Worm (Caenorhabditis elegans): ENCODE data around the gene hpx-2.

hpx-2 gene

DNA sequence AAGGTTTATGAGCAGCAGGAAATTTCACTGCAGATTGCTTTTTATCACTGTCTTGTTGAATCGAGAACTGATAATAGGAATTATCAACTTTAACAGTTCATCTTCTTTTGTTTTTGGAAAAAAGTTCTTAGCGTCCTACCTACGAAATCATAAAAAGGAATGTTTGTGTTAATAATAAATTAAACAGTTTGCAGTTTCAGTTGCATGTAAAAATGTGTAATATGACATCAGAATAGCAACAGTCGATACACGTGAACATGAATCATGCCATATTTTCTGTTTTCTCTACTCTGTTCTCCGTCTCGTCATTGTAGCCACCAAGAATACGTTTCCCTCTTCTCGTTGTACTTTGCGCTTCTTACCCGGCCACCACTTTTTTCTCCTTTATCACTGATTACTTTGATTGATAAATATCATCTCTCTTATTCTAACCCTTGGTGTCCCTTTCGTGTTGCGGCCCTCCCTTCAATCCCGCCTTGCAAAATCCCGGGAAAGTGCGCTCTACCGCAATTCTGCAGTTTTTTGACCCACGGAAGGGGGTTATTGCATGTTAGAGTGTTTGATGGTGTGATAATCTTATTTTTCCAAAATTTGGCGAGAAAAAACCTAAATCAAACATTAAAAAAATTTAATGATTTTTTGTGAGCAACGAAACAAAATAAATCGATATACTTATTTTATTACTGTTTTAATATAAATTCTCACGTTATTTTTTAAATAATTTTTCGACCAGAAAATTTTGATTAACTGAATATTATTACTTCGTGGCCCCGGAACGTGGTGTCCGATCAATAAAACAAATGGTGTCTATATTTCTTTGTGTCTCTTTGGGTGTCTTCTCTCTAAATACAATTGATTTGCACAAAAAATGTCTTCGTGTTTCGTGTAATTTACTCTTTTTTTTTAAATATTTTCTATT is 42.4 kb downstream of the hpx-2 start, which contains the start of gene sptl-3:
sptl-3 (plus strand) TSS at position 869 of the 919 bp plus-strand sequence.
- TF ChIP-seq hmg-4 (GFP tag; optimal IDR thresholded peaks at IDR 0.05) (no peak), flt-1 (GFP tag; IDR thresholded peaks at IDR 0.05) (no peak), ets-7 (tag; optimal IDR thresholded peaks at IDR 0.05) (no peak), pes-1 (GFP tag; IDR thresholded peaks at IDR 0.05) (no peak), tbx-11 (GFP tag; IDR thresholded peaks at IDR 0.05) (no peak), tra-4 (tag; optimal IDR thresholded peaks at IDR 0.05) (no peak), hnd-1 (tag; optimal IDR thresholded peaks at IDR 0.05) (no peak), ceh-13 (GFP tag; optimal IDR thresholded peaks at IDR 0.05) (no peak), ama-1 (optimal IDR thresholded peaks at IDR 0.05) (no peak), F13C5.2 (tag; optimal IDR thresholded peaks at IDR 0.05) (no peak), scrt-1 (GFP tag; IDR thresholded peaks at IDR 0.05) (no peak), ceh-36 (tag; optimal IDR thresholded peaks at IDR 0.05) (no peak)

ce11 chrV:13893583-13893982 is 43.3 kb downstream of the hpx-2 start:
- no peak for TF ChIP-seq hmg-4 (GFP tag; optimal IDR thresholded peaks at IDR 0.05)
- TF ChIP-seq hnd-1 (tag; optimal IDR thresholded peaks at IDR 0.05): no peak
- no peak for TF ChIP-seq aly-1 (tag; optimal IDR thresholded peaks at IDR 0.05)
- no peak for TF ChIP-seq ceh-36 (tag; optimal IDR thresholded peaks at IDR 0.05)
- no peak for TF ChIP-seq F13C5.2 (tag; optimal IDR thresholded peaks at IDR 0.05)
- no peak for TF ChIP-seq B0310.2 (tag; optimal IDR thresholded peaks at IDR 0.05)
- no peak for TF ChIP-seq ets-7 (tag; optimal IDR thresholded peaks at IDR 0.05)
- TF ChIP-seq ceh-13 (GFP tag; optimal IDR thresholded peaks at IDR 0.05): no peak
- no peak for TF ChIP-seq tbx-37 (GFP tag; conservative IDR thresholded peaks at IDR 0.05)
- no peak for TF ChIP-seq pes-1 (GFP tag; IDR thresholded peaks at IDR 0.05)
- no peak for TF ChIP-seq tra-4 (tag; optimal IDR thresholded peaks at IDR 0.05)
- no peak for TF ChIP-seq flt-1 (GFP tag; IDR thresholded peaks at IDR 0.05)
- TF ChIP-seq sea-1 (GFP tag; conservative IDR thresholded peaks at IDR 0.05): no peak
- no peak for TF ChIP-seq tbx-11 (GFP tag; IDR thresholded peaks at IDR 0.05)
- no peak for TF ChIP-seq scrt-1 (GFP tag; IDR thresholded peaks at IDR 0.05)
- TF ChIP-seq hmbx-1 (tag; optimal IDR thresholded peaks at IDR 0.05): no peak
- TF ChIP-seq ama-1 (optimal IDR thresholded peaks at IDR 0.05): no peak

DNA sequence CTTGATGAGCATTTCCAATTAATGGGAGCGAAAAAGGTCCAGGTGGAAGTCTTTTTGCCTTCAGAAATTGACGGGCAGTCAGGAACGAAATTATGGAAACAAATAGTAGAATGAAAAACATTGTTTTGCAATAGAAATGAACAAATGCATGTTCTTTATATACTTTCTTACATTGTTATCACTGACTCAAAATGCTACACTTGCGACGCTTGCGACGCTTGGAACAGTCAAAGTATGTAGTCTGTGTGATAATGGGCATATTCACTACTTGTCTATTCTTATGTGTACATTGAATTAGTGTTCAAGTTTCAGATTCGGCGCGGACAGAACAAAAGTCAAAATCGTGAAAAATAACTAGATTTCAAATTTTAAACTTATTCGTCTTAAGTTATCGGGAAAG is 48.1 kb downstream of the hpx-2 start, which contains the start of gene cyp-35C1:
cyp-35C1 (minus strand) TSS at position 132 of the 400 bp plus-strand sequence.
- no peak for TF ChIP-seq F13C5.2 (tag; optimal IDR thresholded peaks at IDR 0.05)
- no peak for TF ChIP-seq pes-1 (GFP tag; IDR thresholded peaks at IDR 0.05)
- TF ChIP-seq B0310.2 (tag; optimal IDR thresholded peaks at IDR 0.05): no peak
- TF ChIP-seq sea-1 (GFP tag; conservative IDR thresholded peaks at IDR 0.05): no peak
- TF ChIP-seq ama-1 (optimal IDR thresholded peaks at IDR 0.05): no peak
- no peak for TF ChIP-seq hnd-1 (tag; optimal IDR thresholded peaks at IDR 0.05)
- TF ChIP-seq aly-1 (tag; optimal IDR thresholded peaks at IDR 0.05): no peak
- TF ChIP-seq ceh-13 (GFP tag; optimal IDR thresholded peaks at IDR 0.05): no peak
- TF ChIP-seq ceh-36 (tag; optimal IDR thresholded peaks at IDR 0.05): no peak
- no peak for TF ChIP-seq tbx-37 (GFP tag; conservative IDR thresholded peaks at IDR 0.05)
- no peak for TF ChIP-seq ets-7 (tag; optimal IDR thresholded peaks at IDR 0.05)
- no peak for TF ChIP-seq flt-1 (GFP tag; IDR thresholded peaks at IDR 0.05)
- no peak for TF ChIP-seq scrt-1 (GFP tag; IDR thresholded peaks at IDR 0.05)
- TF ChIP-seq hmg-4 (GFP tag; optimal IDR thresholded peaks at IDR 0.05): no peak
- no peak for TF ChIP-seq tbx-11 (GFP tag; IDR thresholded peaks at IDR 0.05)
- no peak for TF ChIP-seq hmbx-1 (tag; optimal IDR thresholded peaks at IDR 0.05)
- no peak for TF ChIP-seq tra-4 (tag; optimal IDR thresholded peaks at IDR 0.05)

- no peak for TF ChIP-seq F13C5.2 (tag; optimal IDR thresholded peaks at IDR 0.05)
- no peak for TF ChIP-seq ets-7 (tag; optimal IDR thresholded peaks at IDR 0.05)
Observed at ce11 chrV:13899213-13899612, 48.9 kb downstream of the hpx-2 start, which contains the start of gene oac-3. oac-3 (plus strand) TSS chrV:13899513.

- TF ChIP-seq ceh-13 (GFP tag; optimal IDR thresholded peaks at IDR 0.05) (no peak), tbx-37 (GFP tag; conservative IDR thresholded peaks at IDR 0.05) (no peak), F13C5.2 (tag; optimal IDR thresholded peaks at IDR 0.05) (no peak), ama-1 (optimal IDR thresholded peaks at IDR 0.05) (no peak), B0310.2 (tag; optimal IDR thresholded peaks at IDR 0.05) (no peak), hmbx-1 (tag; optimal IDR thresholded peaks at IDR 0.05) (no peak), hmg-4 (GFP tag; optimal IDR thresholded peaks at IDR 0.05) (no peak), aly-1 (tag; optimal IDR thresholded peaks at IDR 0.05) (no peak), flt-1 (GFP tag; IDR thresholded peaks at IDR 0.05) (no peak)
Observed at ce11 chrV:13902495-13902894, 52.2 kb downstream of the hpx-2 start, which contains the start of gene C06B3.1. C06B3.1 (plus strand) TSS chrV:13902795.

Data from whole organism, early embryonic.